Fruit fly (Drosophila melanogaster) whole organism, adult: ENCODE measurements around the gene CG8765.

ENCODE experiments used
- CG33017 ChIP-seq: fragments of 200-800 bp; sonication (Bioruptor generic); optimal IDR thresholded peaks from 2 replicates; lab custom pipeline; 2018; ENCODE audit warnings: missing biosample characterization, mild to moderate bottlenecking, missing genetic modification characterization, moderate library complexity
- CG5204 ChIP-seq: fragments of 200-800 bp; sonication (Bioruptor generic); optimal IDR thresholded peaks from 2 replicates; lab custom pipeline; 2016; ENCODE audit warnings: missing biosample characterization, missing genetic modification characterization
- CG7101 ChIP-seq: fragments of 200-800 bp; sonication (Bioruptor generic); optimal IDR thresholded peaks from 2 replicates; lab custom pipeline; 2018; ENCODE audit warnings: missing biosample characterization, mild to moderate bottlenecking, missing genetic modification characterization, moderate library complexity
- Clk ChIP-seq: fragments of 200-800 bp; sonication (Bioruptor generic); optimal IDR thresholded peaks from 2 replicates; lab custom pipeline; 2017; ENCODE audit warnings: missing biosample characterization, missing genetic modification characterization
- Hr96 ChIP-seq: fragments of 200-800 bp; sonication (Bioruptor generic); optimal IDR thresholded peaks from 2 replicates; lab custom pipeline; 2016; ENCODE audit warnings: missing biosample characterization, missing genetic modification characterization
- Mnt ChIP-seq: fragments of 200-800 bp; sonication (Bioruptor generic); optimal IDR thresholded peaks from 2 replicates; lab custom pipeline; 2016; ENCODE audit warnings: missing biosample characterization, mild to moderate bottlenecking, missing genetic modification characterization
- bab1 ChIP-seq: fragments of 200-800 bp; sonication (Bioruptor generic); optimal IDR thresholded peaks from 3 replicates; lab custom pipeline; 2019; ENCODE audit warnings: missing biosample characterization, mild to moderate bottlenecking, missing genetic modification characterization, moderate library complexity
- cic ChIP-seq: fragments of 200-800 bp; sonication (Bioruptor generic); optimal IDR thresholded peaks from 2 replicates; lab custom pipeline; 2017; ENCODE audit warnings: missing biosample characterization, mild to moderate bottlenecking, missing genetic modification characterization, moderate library complexity
- cnc ChIP-seq, 2 experiments: fragments of >200 bp; optimal IDR thresholded peaks; 2 replicates each; lab custom pipeline; 2017
- kay ChIP-seq: fragments of 200-800 bp; sonication (Bioruptor generic); peaks from one replicate; lab custom pipeline; 2016; ENCODE audit warnings: missing biosample characterization, missing genetic modification characterization, borderline replicate concordance
- tj ChIP-seq: fragments of 200-800 bp; sonication (Bioruptor generic); optimal IDR thresholded peaks from 3 replicates; lab custom pipeline; 2017; ENCODE audit warnings: missing biosample characterization, mild to moderate bottlenecking, missing genetic modification characterization, moderate library complexity

DNA sequence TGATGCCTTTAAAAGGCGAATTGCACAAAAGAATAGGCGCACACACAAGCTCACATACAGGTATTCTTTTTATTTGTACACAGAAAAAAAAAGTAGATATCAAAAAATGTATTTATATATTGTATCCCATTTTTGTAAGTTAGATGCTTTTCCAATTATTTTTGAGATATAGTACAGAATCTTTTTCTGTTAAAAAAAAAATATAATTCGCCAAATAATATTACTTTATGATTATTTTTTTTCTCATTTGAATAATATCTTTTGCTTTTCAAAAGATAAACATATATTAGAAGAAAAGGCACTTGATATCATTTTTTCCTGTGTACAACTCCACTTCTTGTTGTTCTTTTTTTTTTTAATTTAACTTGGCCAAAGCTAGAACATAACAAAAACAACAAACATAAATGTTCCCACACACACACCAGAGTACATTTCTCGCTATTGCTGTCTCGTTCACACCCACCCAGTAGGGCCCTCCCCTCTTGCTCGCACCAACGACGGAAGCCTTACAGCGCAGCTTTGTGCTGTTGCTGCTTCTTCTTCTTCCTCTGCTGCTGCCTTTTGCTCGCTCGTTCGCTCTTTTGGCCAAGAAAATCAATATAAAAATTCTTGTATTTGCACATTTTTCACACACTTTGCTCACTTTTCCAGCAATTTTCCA is 52.2 kb downstream of the CG8765 start:
- TF ChIP-seq Hr96 (GFP tag; lab: Kevin White, UChicago) (peak; percentile 36), CG33017 (tag; lab: Kevin White, UChicago) (peak; percentile 71), CG7101 (peak; percentile 84), CG5204 (GFP tag; lab: Kevin White, UChicago) (peak; percentile 13), cnc (optimal IDR thresholded peaks at IDR 0.05; lab: Kevin White, UChicago) (no peak), Clk (GFP tag; lab: Kevin White, UChicago) (no peak), kay (GFP tag; lab: Kevin White, UChicago) (peak; percentile 69), cic (no peak), Mnt (no peak), tj (GFP tag; lab: Kevin White, UChicago) (peak; percentile 65), bab1 (GFP tag; lab: Kevin White, UChicago) (peak; percentile 87)
